Fruit fly (Drosophila melanogaster) S2 (cell line): ENCODE measurements around the gene CG7810.

Source experiments
- CG8478 ChIP-seq: fragments of >200 bp; optimal IDR thresholded peaks from 2 replicates; lab custom pipeline; 2018
- CTCF ChIP-seq, 2 experiments: fragments of >200 bp; optimal IDR thresholded peaks; 2 replicates each; lab custom pipeline; 2018

DNA sequence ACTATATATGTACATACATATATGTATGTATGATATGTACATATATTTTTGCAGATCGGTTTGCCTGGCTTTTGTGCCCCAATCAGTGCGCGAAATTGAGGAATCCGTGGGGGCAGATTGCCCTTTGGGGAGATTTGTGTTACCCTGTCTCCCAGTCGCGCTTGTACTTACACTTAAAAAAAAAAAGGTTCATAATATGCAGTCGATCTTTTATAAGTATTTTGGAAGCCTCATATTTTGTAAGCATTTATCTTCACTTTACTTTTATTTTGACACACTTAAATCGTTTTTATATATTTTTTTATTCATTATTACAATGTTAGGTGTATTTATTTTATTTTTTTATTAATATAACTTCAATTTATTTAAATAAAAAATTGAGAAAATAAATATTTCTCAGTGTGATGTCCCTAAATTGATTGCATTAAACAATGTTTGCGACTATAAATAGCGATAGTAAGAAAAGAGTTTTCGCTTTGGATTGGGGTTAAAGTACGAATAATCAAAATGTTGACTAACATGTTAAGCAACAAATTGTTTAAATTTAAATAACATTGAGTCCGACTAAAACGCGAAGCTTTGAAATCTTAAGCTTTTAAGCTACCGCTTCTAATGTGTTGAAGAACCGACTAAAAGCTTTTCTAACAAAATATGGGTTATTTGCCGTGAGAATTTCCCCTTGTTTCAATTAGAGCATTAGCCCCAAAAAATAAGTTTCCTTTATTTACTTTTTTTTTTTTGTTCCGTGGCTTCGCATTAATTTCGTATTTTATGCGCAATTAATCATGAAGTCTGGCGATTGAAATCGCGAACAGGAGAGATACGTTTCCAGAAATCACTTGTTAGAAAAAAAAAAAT is 15.6 kb upstream of the CG7810 start:
- TF ChIP-seq CG8478 (lab: Kevin White, UChicago) (no peak), CTCF (optimal IDR thresholded peaks at IDR 0.05; lab: Kevin White, UChicago) (no peak)
